Worm (Caenorhabditis elegans) whole organism, young adult: ENCODE measurements around the gene elt-4.

Experiments used
- B0019.2 ChIP-seq: fragments of 200-800 bp; sonication (Bioruptor generic); conservative IDR thresholded peaks from 2 replicates; pipeline ENCODE4 v1.3.6; 2022; ENCODE audit warnings: missing genetic modification reagents, missing genetic modification characterization, missing compliant biosample characterization
- B0035.1 ChIP-seq: sonication (generic microtip); optimal IDR thresholded peaks from 2 replicates; lab custom pipeline; 2016; ENCODE audit warnings: missing genetic modification characterization, mild to moderate bottlenecking, missing compliant biosample characterization, missing genotype, missing genetic modification reagents
- B0336.3 ChIP-seq: fragments of 200-800 bp; sonication (Bioruptor generic); IDR thresholded peaks from 2 replicates; pipeline ENCODE4 v1.3.6; 2022; ENCODE audit warnings: missing genetic modification characterization, missing compliant biosample characterization
- C06A6.2 ChIP-seq: fragments of 200-800 bp; sonication (Bioruptor generic); conservative IDR thresholded peaks from 2 replicates; pipeline ENCODE4 v1.3.6; 2022; ENCODE audit warnings: missing genetic modification characterization, missing compliant biosample characterization
- D2030.7 ChIP-seq: fragments of 200-800 bp; sonication (Bioruptor generic); IDR thresholded peaks from 2 replicates; pipeline ENCODE4 v1.3.6; 2022; ENCODE audit warnings: missing genetic modification reagents, missing genetic modification characterization, missing compliant biosample characterization
- F33H1.4 ChIP-seq: fragments of 200-800 bp; sonication (Bioruptor generic); IDR thresholded peaks from 2 replicates; pipeline ENCODE4 v1.3.6; 2022; ENCODE audit warnings: missing genetic modification reagents, missing genetic modification characterization, missing compliant biosample characterization
- T26A5.8 ChIP-seq: sonication (generic microtip); optimal IDR thresholded peaks from 2 replicates; lab custom pipeline; 2016; ENCODE audit warnings: missing genetic modification characterization, missing compliant biosample characterization
- Y53G8AR.9 ChIP-seq: fragments of 200-800 bp; sonication (Bioruptor generic); conservative IDR thresholded peaks from 2 replicates; pipeline ENCODE4 v1.3.6; 2022; ENCODE audit warnings: missing genetic modification reagents, missing genetic modification characterization, missing compliant biosample characterization
- Y79H2A.3 ChIP-seq: fragments of 200-800 bp; sonication (Bioruptor generic); conservative IDR thresholded peaks from 2 replicates; pipeline ENCODE4 v1.3.6; 2022; ENCODE audit warnings: missing genetic modification reagents, missing genetic modification characterization, missing compliant biosample characterization
- Y95B8A.8 ChIP-seq: fragments of 200-800 bp; sonication (Bioruptor generic); IDR thresholded peaks from 2 replicates; pipeline ENCODE4 v1.3.6; 2022; ENCODE audit warnings: missing genetic modification reagents, missing genetic modification characterization, missing compliant biosample characterization
- akir-1 ChIP-seq: fragments of 200-800 bp; sonication (Bioruptor generic); optimal IDR thresholded peaks from 2 replicates; lab custom pipeline; 2018; ENCODE audit warnings: mild to moderate bottlenecking, missing genetic modification characterization, moderate library complexity, missing compliant biosample characterization
- aptf-2 ChIP-seq: fragments of 200-800 bp; sonication (Bioruptor generic); conservative IDR thresholded peaks from 2 replicates; pipeline ENCODE4 v1.3.6; 2022; ENCODE audit warnings: missing genetic modification reagents, missing genetic modification characterization, missing compliant biosample characterization
- bed-1 ChIP-seq: fragments of 200-800 bp; sonication (Bioruptor generic); IDR thresholded peaks from 2 replicates; pipeline ENCODE4 v1.3.6; 2022; ENCODE audit warnings: missing genetic modification reagents, missing genetic modification characterization, missing compliant biosample characterization
- bed-2 ChIP-seq: fragments of 200-800 bp; sonication (Bioruptor generic); IDR thresholded peaks from 2 replicates; pipeline ENCODE4 v1.3.6; 2022; ENCODE audit warnings: missing genetic modification reagents, missing genetic modification characterization, missing compliant biosample characterization
- ceh-100 ChIP-seq: fragments of 200-800 bp; sonication (Bioruptor generic); IDR thresholded peaks from 2 replicates; pipeline ENCODE4 v1.3.6; 2022; ENCODE audit warnings: missing genetic modification reagents, missing genetic modification characterization, missing compliant biosample characterization
- egrh-3 ChIP-seq: fragments of 200-800 bp; sonication (Bioruptor generic); IDR thresholded peaks from 2 replicates; pipeline ENCODE4 v1.3.6; 2022; ENCODE audit warnings: missing genetic modification reagents, missing genetic modification characterization, missing compliant biosample characterization
- gei-17 ChIP-seq: fragments of 200-800 bp; sonication (Bioruptor generic); optimal IDR thresholded peaks from 2 replicates; lab custom pipeline; 2018; ENCODE audit warnings: mild to moderate bottlenecking, missing genetic modification characterization, missing compliant biosample characterization
- hmg-20 ChIP-seq: fragments of 200-800 bp; sonication (Bioruptor generic); IDR thresholded peaks from 2 replicates; pipeline ENCODE4 v1.3.6; 2022; ENCODE audit warnings: missing genetic modification reagents, missing genetic modification characterization, missing compliant biosample characterization
- let-526 ChIP-seq: fragments of 200-800 bp; sonication (Bioruptor generic); IDR thresholded peaks from 2 replicates; pipeline ENCODE4 v1.3.6; 2022; ENCODE audit warnings: missing genetic modification reagents, missing genetic modification characterization, missing compliant biosample characterization
- lin-26 ChIP-seq: fragments of 200-800 bp; sonication (Bioruptor generic); IDR thresholded peaks from 2 replicates; pipeline ENCODE4 v1.3.6; 2022; ENCODE audit warnings: missing genetic modification reagents, missing genetic modification characterization, missing compliant biosample characterization
- lin-40 ChIP-seq: sonication (generic microtip); optimal IDR thresholded peaks from 2 replicates; lab custom pipeline; 2016; ENCODE audit warnings: missing genetic modification characterization, mild to moderate bottlenecking, missing compliant biosample characterization, missing genotype, missing genetic modification reagents
- lin-54 ChIP-seq: fragments of 200-800 bp; sonication (Bioruptor generic); optimal IDR thresholded peaks from 2 replicates; lab custom pipeline; 2018; ENCODE audit warnings: mild to moderate bottlenecking, missing genetic modification characterization, missing compliant biosample characterization
- madf-10 ChIP-seq: sonication (generic microtip); optimal IDR thresholded peaks from 2 replicates; lab custom pipeline; 2016; ENCODE audit warnings: mild to moderate bottlenecking, missing genetic modification characterization, missing compliant biosample characterization
- madf-6 ChIP-seq: fragments of 200-800 bp; sonication (Bioruptor generic); IDR thresholded peaks from 2 replicates; pipeline ENCODE4 v1.3.6; 2022; ENCODE audit warnings: missing genetic modification reagents, missing genetic modification characterization, missing compliant biosample characterization
- mcd-1 ChIP-seq: fragments of 200-800 bp; sonication (Bioruptor generic); IDR thresholded peaks from 2 replicates; pipeline ENCODE4 v1.3.6; 2022; ENCODE audit warnings: missing genetic modification reagents, missing genetic modification characterization, missing compliant biosample characterization
- mel-28 ChIP-seq: sonication (generic microtip); optimal IDR thresholded peaks from 2 replicates; lab custom pipeline; 2016; ENCODE audit warnings: borderline replicate concordance, mild to moderate bottlenecking, missing genetic modification characterization, missing compliant biosample characterization
- mxl-1 ChIP-seq: sonication (generic microtip); optimal IDR thresholded peaks from 2 replicates; lab custom pipeline; 2016; ENCODE audit warnings: missing genetic modification characterization, missing compliant biosample characterization
- nhr-80 ChIP-seq: sonication (generic microtip); optimal IDR thresholded peaks from 2 replicates; lab custom pipeline; 2016; ENCODE audit warnings: missing genetic modification characterization, missing compliant biosample characterization
- nhr-90 ChIP-seq: sonication (generic microtip); optimal IDR thresholded peaks from 2 replicates; lab custom pipeline; 2016; ENCODE audit warnings: missing genotype, mild to moderate bottlenecking, missing genetic modification characterization, missing compliant biosample characterization
- pbrm-1 ChIP-seq: fragments of 200-800 bp; sonication (Bioruptor generic); IDR thresholded peaks from 2 replicates; pipeline ENCODE4 v1.3.6; 2022; ENCODE audit warnings: missing genetic modification reagents, missing genetic modification characterization, missing compliant biosample characterization
- rec-8 ChIP-seq, 2 experiments: sonication (generic microtip); optimal IDR thresholded peaks; 2 replicates each; lab custom pipeline; 2016; ENCODE audit warnings: mild to moderate bottlenecking in 2 of 2, missing genetic modification characterization in 2 of 2, missing genetic modification reagents in 2 of 2, missing genotype in 2 of 2, missing biosample characterization in 1 of 2, missing compliant biosample characterization in 1 of 2, moderate library complexity in 1 of 2
- repo-1 ChIP-seq: sonication (generic microtip); optimal IDR thresholded peaks from 2 replicates; lab custom pipeline; 2017; ENCODE audit warnings: mild to moderate bottlenecking, missing genetic modification characterization, missing compliant biosample characterization
- rpc-1 ChIP-seq, 2 experiments: fragments of 150-350 bp in 1 of 2; sonication (generic microtip) in 1 of 2; optimal IDR thresholded peaks; 2 replicates each; lab custom pipeline; 2014 to 2018; ENCODE audit warnings: missing biosample characterization in 1 of 2, missing genetic modification characterization in 1 of 2, missing genetic modification reagents in 1 of 2, missing genotype in 1 of 2
- snpc-1.3 ChIP-seq: sonication (generic microtip); optimal IDR thresholded peaks from 2 replicates; lab custom pipeline; 2017; ENCODE audit warnings: missing genetic modification characterization, mild to moderate bottlenecking, missing compliant biosample characterization, antibody characterized with exemption, moderate library complexity, missing genotype, missing genetic modification reagents; ENCODE audit not compliant: insufficient read depth
- somi-1 ChIP-seq: fragments of 200-800 bp; sonication (Bioruptor generic); optimal IDR thresholded peaks from 2 replicates; lab custom pipeline; 2018; ENCODE audit warnings: mild to moderate bottlenecking, missing genetic modification characterization, missing compliant biosample characterization
- tbp1 ChIP-seq: fragments of 200-800 bp; sonication (Bioruptor generic); optimal IDR thresholded peaks from 2 replicates; lab custom pipeline; 2018; ENCODE audit warnings: mild to moderate bottlenecking, missing genetic modification characterization, missing compliant biosample characterization
- zfh-2 ChIP-seq: fragments of 200-800 bp; sonication (Bioruptor generic); conservative IDR thresholded peaks from 2 replicates; pipeline ENCODE4 v1.3.6; 2022; ENCODE audit warnings: missing genetic modification reagents, missing genetic modification characterization, missing compliant biosample characterization
- zim-3 ChIP-seq: sonication (generic microtip); optimal IDR thresholded peaks from 2 replicates; lab custom pipeline; 2017; ENCODE audit warnings: mild to moderate bottlenecking, missing genetic modification characterization, moderate library complexity, missing compliant biosample characterization
- ztf-22 ChIP-seq: fragments of 200-800 bp; sonication (Bioruptor generic); optimal IDR thresholded peaks from 2 replicates; lab custom pipeline; 2018; ENCODE audit warnings: mild to moderate bottlenecking, missing genetic modification characterization, moderate library complexity, missing compliant biosample characterization
- ztf-28 ChIP-seq: fragments of 200-800 bp; sonication (Bioruptor generic); IDR thresholded peaks from 2 replicates; pipeline ENCODE4 v1.3.6; 2022; ENCODE audit warnings: missing genetic modification reagents, missing genetic modification characterization, missing compliant biosample characterization

Gene elt-4

ce11 chrX:10440781-10441180 lies 34.5 kb upstream of the elt-4 start:
- no peak for TF ChIP-seq mxl-1 (tag; lab: Kevin White, UChicago)
- TF ChIP-seq nhr-90, result no peak
- TF ChIP-seq madf-6 (GFP tag; lab: Robert Waterston, UW), result no peak
- TF ChIP-seq nhr-80 (tag; lab: Kevin White, UChicago), result no peak
- TF ChIP-seq ceh-100 (GFP tag; lab: Robert Waterston, UW), result no peak
- no peak for TF ChIP-seq rec-8 (tag; optimal IDR thresholded peaks at IDR 0.05; lab: Kevin White, UChicago)
- no peak for TF ChIP-seq lin-40 (tag; lab: Kevin White, UChicago)
- TF ChIP-seq bed-1, result no peak

- TF ChIP-seq mxl-1 (tag; lab: Kevin White, UChicago) (no peak), B0336.3 (GFP tag; lab: Robert Waterston, UW) (no peak), mel-28 (tag; lab: Kevin White, UChicago) (no peak), C06A6.2 (GFP tag; lab: Robert Waterston, UW) (no peak), zim-3 (tag; lab: Kevin White, UChicago) (no peak), lin-26 (GFP tag; lab: Robert Waterston, UW) (no peak), Y79H2A.3 (GFP tag; lab: Robert Waterston, UW) (no peak), lin-54 (GFP tag; lab: Kevin White, UChicago) (no peak), F33H1.4 (no peak)
Observed at ce11 chrX:10443836-10444235, 31.5 kb upstream of the elt-4 start, which contains the start of gene C39B10.3. Gene C39B10.3 (plus strand): TSS chrX:10444136.

ce11 chrX:10444705-10445104 lies 30.6 kb upstream of the elt-4 start, which contains the start of gene C39B10.4:
Gene C39B10.4 (plus strand): TSS chrX:10445005.
- no peak for TF ChIP-seq T26A5.8 (tag; lab: Kevin White, UChicago)
- TF ChIP-seq somi-1, result no peak
- no peak for TF ChIP-seq ztf-22
- TF ChIP-seq madf-10 (tag; lab: Kevin White, UChicago), result no peak
- TF ChIP-seq snpc-1.3 (tag; lab: Kevin White, UChicago), result no peak
- TF ChIP-seq repo-1 (tag; lab: Kevin White, UChicago), result no peak
- no peak for TF ChIP-seq let-526 (GFP tag; lab: Robert Waterston, UW)
- no peak for TF ChIP-seq mcd-1 (GFP tag; lab: Robert Waterston, UW)
- TF ChIP-seq madf-6 (GFP tag; lab: Robert Waterston, UW), result no peak

ce11 chrX:10446982-10447381 lies 28.3 kb upstream of the elt-4 start, which contains the start of gene C39B10.5:
Gene C39B10.5 (plus strand): TSS chrX:10447343.
- TF ChIP-seq B0035.1, result no peak
- TF ChIP-seq F33H1.4, result no peak
- TF ChIP-seq egrh-3 (GFP tag; lab: Robert Waterston, UW), result no peak
- TF ChIP-seq gei-17 (GFP tag; lab: Kevin White, UChicago), result no peak

ce11 chrX:10453960-10454359 lies 21.4 kb upstream of the elt-4 start, which contains the start of gene lgc-41:
Gene lgc-41 (plus strand): TSS chrX:10454260.
- TF ChIP-seq tbp1 (GFP tag; lab: Kevin White, UChicago) (no peak), D2030.7 (GFP tag; lab: Robert Waterston, UW) (no peak), nhr-80 (tag; lab: Kevin White, UChicago) (no peak), akir-1 (GFP tag; lab: Kevin White, UChicago) (no peak), rpc-1 (optimal IDR thresholded peaks at IDR 0.05; lab: Kevin White, UChicago) (no peak), rpc-1 (tag; optimal IDR thresholded peaks at IDR 0.05; lab: Kevin White, UChicago) (no peak), aptf-2 (GFP tag; lab: Robert Waterston, UW) (no peak), zfh-2 (GFP tag; lab: Robert Waterston, UW) (no peak), hmg-20 (no peak), ztf-28 (no peak), bed-2 (GFP tag; lab: Robert Waterston, UW) (no peak), pbrm-1 (GFP tag; lab: Robert Waterston, UW) (no peak), Y53G8AR.9 (GFP tag; lab: Robert Waterston, UW) (no peak), B0019.2 (GFP tag; lab: Robert Waterston, UW) (no peak), Y95B8A.8 (no peak)
